Worm (Caenorhabditis elegans): ENCODE results near the gene F39F10.2.
A peak's percentile ranks its signal among the peaks of the same experiment; 100 is the strongest.

The F39F10.2 gene

ce11 chrX:16921533-16921932 is 26.9 kb downstream of the F39F10.2 start, which contains the start of gene fbxb-114:
Gene fbxb-114, plus strand, starts transcription at chrX:16921833.
- TF ChIP-seq lin-15B (tag; optimal IDR thresholded peaks at IDR 0.05), result no peak
- no peak for TF ChIP-seq nhr-23 (tag; optimal IDR thresholded peaks at IDR 0.05)
- no peak for TF ChIP-seq snpc-4 (tag; optimal IDR thresholded peaks at IDR 0.05)

- TF ChIP-seq lin-15B (tag; optimal IDR thresholded peaks at IDR 0.05) (no peak), ceh-16 (tag; optimal IDR thresholded peaks at IDR 0.05) (no peak), egl-27 (tag; optimal IDR thresholded peaks at IDR 0.05) (no peak)
Observed at ce11 chrX:16923636-16924035, 29.0 kb downstream of the F39F10.2 start, which contains the start of gene C30E1.4. Gene C30E1.4, plus strand, starts transcription at chrX:16923936.

DNA sequence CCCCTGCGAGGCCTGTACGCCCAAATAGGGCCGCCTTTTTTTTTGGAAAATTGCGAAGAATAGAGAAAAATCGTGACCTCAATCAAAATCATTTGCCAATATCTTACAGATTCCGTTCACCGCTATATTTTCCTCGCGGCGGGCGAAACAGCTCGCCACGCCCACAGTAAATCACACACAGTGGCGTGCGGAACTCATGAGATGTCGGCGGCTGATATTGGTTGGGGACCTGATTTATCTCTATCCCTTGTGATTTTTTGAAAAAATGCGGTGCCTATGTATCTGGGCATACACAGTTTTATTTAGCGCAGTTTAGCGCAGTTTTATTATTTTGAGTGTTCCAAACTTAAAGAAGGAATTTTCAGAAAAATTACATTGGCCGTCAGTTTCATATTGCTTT is 30.7 kb downstream of the F39F10.2 start:
- TF ChIP-seq lsy-12 (tag; optimal IDR thresholded peaks at IDR 0.05) (no peak), nhr-25 (tag; optimal IDR thresholded peaks at IDR 0.05) (no peak), snpc-4 (tag; optimal IDR thresholded peaks at IDR 0.05) (peak; percentile 52)

ce11 chrX:16928087-16928486 is 33.4 kb downstream of the F39F10.2 start:
- TF ChIP-seq jun-1 (tag; optimal IDR thresholded peaks at IDR 0.05) (no peak), skn-1 (tag; optimal IDR thresholded peaks at IDR 0.05) (peak; percentile 25), nhr-12 (tag; optimal IDR thresholded peaks at IDR 0.05) (no peak), R02D3.7 (tag; optimal IDR thresholded peaks at IDR 0.05) (no peak), aly-2 (tag; optimal IDR thresholded peaks at IDR 0.05) (no peak), unc-62 (GFP tag; optimal IDR thresholded peaks at IDR 0.05) (no peak), elt-2 (tag; optimal IDR thresholded peaks at IDR 0.05) (peak; percentile 11), tbx-2 (tag; optimal IDR thresholded peaks at IDR 0.05) (no peak), nhr-76 (tag; optimal IDR thresholded peaks at IDR 0.05) (no peak), egl-5 (tag; optimal IDR thresholded peaks at IDR 0.05) (peak; percentile 35), ceh-82 (tag; optimal IDR thresholded peaks at IDR 0.05) (no peak), nhr-25 (tag; optimal IDR thresholded peaks at IDR 0.05) (no peak), lin-39 (tag; optimal IDR thresholded peaks at IDR 0.05) (peak; percentile 72), pha-4 (tag; optimal IDR thresholded peaks at IDR 0.05) (peak; percentile 7), sea-2 (GFP tag; optimal IDR thresholded peaks at IDR 0.05) (no peak), nhr-43 (tag; optimal IDR thresholded peaks at IDR 0.05; ENCODE audit: poor library complexity, severe bottlenecking) (peak; percentile 47), ceh-9 (tag; optimal IDR thresholded peaks at IDR 0.05) (no peak), nhr-67 (tag; optimal IDR thresholded peaks at IDR 0.05) (no peak), ztf-11 (tag; optimal IDR thresholded peaks at IDR 0.05) (no peak), daf-12 (tag; optimal IDR thresholded peaks at IDR 0.05) (no peak), zag-1 (tag; optimal IDR thresholded peaks at IDR 0.05) (no peak), fkh-2 (tag; optimal IDR thresholded peaks at IDR 0.05) (no peak), pqm-1 (tag; optimal IDR thresholded peaks at IDR 0.05) (no peak), elt-1 (tag; optimal IDR thresholded peaks at IDR 0.05) (no peak), lsy-12 (tag; optimal IDR thresholded peaks at IDR 0.05) (peak; percentile 8), ceh-28 (tag; optimal IDR thresholded peaks at IDR 0.05) (no peak), eor-1 (tag; optimal IDR thresholded peaks at IDR 0.05) (no peak), hmg-11 (tag; optimal IDR thresholded peaks at IDR 0.05) (peak; percentile 61), nfya-1 (tag; optimal IDR thresholded peaks at IDR 0.05; ENCODE audit: insufficient read depth) (peak; percentile 50), nhr-23 (tag; optimal IDR thresholded peaks at IDR 0.05) (no peak), unc-39 (tag; optimal IDR thresholded peaks at IDR 0.05) (no peak), ZK546.5 (tag; optimal IDR thresholded peaks at IDR 0.05) (no peak), ceh-16 (tag; optimal IDR thresholded peaks at IDR 0.05) (no peak), nhr-77 (tag; optimal IDR thresholded peaks at IDR 0.05) (no peak), snpc-4 (tag; optimal IDR thresholded peaks at IDR 0.05) (no peak), fkh-10 (GFP tag; optimal IDR thresholded peaks at IDR 0.05) (no peak), lin-15B (tag; optimal IDR thresholded peaks at IDR 0.05) (no peak), nhr-11 (tag; optimal IDR thresholded peaks at IDR 0.05) (no peak), fos-1 (tag; optimal IDR thresholded peaks at IDR 0.05) (no peak), mdl-1 (tag; optimal IDR thresholded peaks at IDR 0.05) (no peak)

Data from whole organism, L3 larva.